Worm (Caenorhabditis elegans): ENCODE data around the gene F28A12.3.

- TF ChIP-seq W03F9.2 (tag; optimal IDR thresholded peaks at IDR 0.05) (no peak), him-1 (tag; optimal IDR thresholded peaks at IDR 0.05) (no peak)
Measured at ce11 chrV:8677193-8677592, 36.0 kb upstream of the F28A12.3 start, which contains the start of gene ZC190.6.

Measured in whole organism, L4/young adult.